Fruit fly (Drosophila melanogaster): ENCODE measurements around the gene CG3815.

Gene CG3815

DNA sequence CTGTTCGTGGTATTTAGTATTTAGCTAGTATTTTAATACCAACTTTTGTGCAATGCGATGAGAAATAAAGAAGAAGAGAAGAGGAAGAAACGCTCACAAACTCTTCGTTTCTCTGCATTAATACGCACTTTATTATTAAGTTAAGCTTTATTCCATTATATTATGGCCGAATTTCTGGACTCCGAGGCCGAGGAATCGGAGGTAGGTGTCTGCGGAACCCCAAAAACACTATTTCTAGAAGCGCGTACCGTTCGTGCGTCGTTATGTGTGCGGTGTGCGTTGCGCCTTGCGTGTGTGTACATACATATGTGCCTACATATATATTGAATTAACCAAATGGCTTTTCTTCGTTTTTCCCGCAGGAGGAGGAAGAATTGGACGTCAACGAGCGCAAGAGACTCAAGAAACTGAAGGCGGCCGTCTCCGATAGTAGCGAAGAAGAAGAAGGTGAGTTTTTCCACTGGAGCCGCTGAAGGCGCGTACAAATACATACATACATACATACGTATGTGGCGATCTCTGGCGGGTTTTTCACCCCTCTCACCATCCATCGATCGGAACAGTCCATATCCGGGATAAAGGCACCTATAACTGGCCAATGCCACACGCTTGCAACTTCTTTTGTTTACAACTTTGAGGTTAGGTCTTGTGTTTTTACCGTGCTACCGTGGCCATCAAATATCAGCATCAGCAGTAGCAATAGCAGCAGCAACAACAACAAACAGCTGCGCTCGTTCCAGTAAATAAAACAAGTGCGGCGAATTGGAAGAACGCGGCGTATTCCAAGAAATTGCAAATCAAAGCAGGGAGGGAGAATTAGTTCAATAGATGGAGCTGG is 27.2 kb upstream of the CG3815 start, which contains the start of gene Spt6:
TSS of gene Spt6 (plus strand) at position 53 of the 838 bp plus-strand sequence.
- no peak for TF ChIP-seq Hr83 (GFP tag; optimal IDR thresholded peaks at IDR 0.05; ENCODE audit: poor library complexity, severe bottlenecking)
- TF ChIP-seq Rel (GFP tag; optimal IDR thresholded peaks at IDR 0.05), result no peak
- TF ChIP-seq Rel (tag; optimal IDR thresholded peaks at IDR 0.05), result peak; percentile 3

DNA sequence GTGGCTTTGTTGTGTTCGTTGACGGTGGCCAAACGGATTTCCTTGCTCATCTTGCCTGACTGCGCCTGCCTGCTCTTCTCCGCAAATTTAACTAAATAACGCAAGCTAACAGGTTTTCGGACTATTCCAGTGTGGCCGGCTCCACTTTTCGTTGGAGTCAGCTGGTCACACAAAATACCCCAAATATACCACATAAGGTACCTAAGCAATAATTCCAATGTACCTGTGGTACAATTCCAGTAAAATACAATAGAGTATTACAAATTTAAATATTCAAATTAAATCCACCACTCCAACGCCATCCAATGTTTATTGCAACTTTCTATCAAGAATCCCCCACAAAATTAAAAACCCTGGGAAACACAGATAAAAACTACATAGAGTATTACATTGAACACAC is 18.6 kb upstream of the CG3815 start, which contains the start of gene CG3566:
TSS of gene CG3566 (minus strand) at position 135 of the 400 bp plus-strand sequence.
- TF ChIP-seq Myc (optimal IDR thresholded peaks at IDR 0.05) (peak; percentile 66), foxo (GFP tag; optimal IDR thresholded peaks at IDR 0.05) (peak in 1 of 2 experiments; percentile 27), Rel (GFP tag; optimal IDR thresholded peaks at IDR 0.05) (no peak), Rel (tag; optimal IDR thresholded peaks at IDR 0.05) (peak; percentile 80), h (GFP tag; optimal IDR thresholded peaks at IDR 0.05) (no peak), Hr83 (GFP tag; optimal IDR thresholded peaks at IDR 0.05; ENCODE audit: poor library complexity, severe bottlenecking) (peak; percentile 16), rgr (GFP tag; optimal IDR thresholded peaks at IDR 0.05) (peak; percentile 11), dmrt93B (GFP tag; optimal IDR thresholded peaks at IDR 0.05) (no peak), tai (GFP tag; optimal IDR thresholded peaks at IDR 0.05) (no peak), fru (GFP tag; optimal IDR thresholded peaks at IDR 0.05) (peak; percentile 37), Hnf4 (GFP tag; optimal IDR thresholded peaks at IDR 0.05) (no peak), brk (GFP tag; optimal IDR thresholded peaks at IDR 0.05) (no peak), CG9705 (GFP tag; optimal IDR thresholded peaks at IDR 0.05) (no peak), Sp1 (GFP tag; optimal IDR thresholded peaks at IDR 0.05) (peak; percentile 13), Jra (GFP tag; optimal IDR thresholded peaks at IDR 0.05) (no peak), N (GFP tag; optimal IDR thresholded peaks at IDR 0.05) (no peak), br (GFP tag; optimal IDR thresholded peaks at IDR 0.05) (no peak), woc (GFP tag; optimal IDR thresholded peaks at IDR 0.05) (peak; percentile 73), dl (GFP tag; optimal IDR thresholded peaks at IDR 0.05; ENCODE audit: insufficient read depth in 1 of 2, partially characterized antibody in 2 of 2) (no peak), sage (GFP tag; optimal IDR thresholded peaks at IDR 0.05) (no peak), CG32264 (GFP tag; optimal IDR thresholded peaks at IDR 0.05) (no peak), Vsx2 (GFP tag; optimal IDR thresholded peaks at IDR 0.05; ENCODE audit: partially characterized antibody) (no peak)

DNA sequence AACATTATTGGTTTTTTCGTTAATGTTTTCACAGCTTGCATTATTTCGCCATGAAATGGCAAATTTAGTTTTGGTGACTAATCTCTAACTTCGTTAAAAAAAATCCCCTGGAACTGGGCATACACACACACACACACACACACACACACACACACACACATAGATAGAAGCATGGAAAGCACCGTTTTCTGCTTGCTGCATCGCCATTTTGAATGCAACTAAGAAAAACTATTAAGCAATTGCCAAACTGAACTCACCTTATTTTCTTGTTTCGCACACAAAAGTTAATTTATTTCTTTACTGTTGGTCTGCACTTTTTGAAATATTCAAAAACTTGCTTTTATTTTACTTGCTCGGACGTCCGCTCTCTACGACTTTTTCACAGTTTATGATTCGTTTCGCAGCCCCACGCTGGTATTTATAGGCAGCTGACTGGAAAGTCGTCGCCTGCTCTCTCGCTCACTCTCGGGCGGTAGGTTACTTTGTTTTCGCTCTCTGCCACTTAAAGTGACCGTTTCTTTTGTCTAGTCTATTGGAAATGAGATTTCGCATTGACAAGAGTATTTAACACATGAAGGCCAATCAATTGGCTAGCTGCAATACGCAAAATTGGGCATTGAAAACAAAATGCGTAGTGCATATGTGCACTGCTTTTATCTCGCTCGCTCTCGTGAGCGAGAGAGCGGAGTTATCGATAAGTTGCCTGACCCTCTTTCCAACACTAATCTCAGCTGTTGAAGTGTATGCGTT is 16.1 kb upstream of the CG3815 start:
- TF ChIP-seq CG9705 (GFP tag; optimal IDR thresholded peaks at IDR 0.05), result no peak
- TF ChIP-seq Dif (GFP tag; optimal IDR thresholded peaks at IDR 0.05; ENCODE audit: partially characterized antibody), result peak; percentile 12
- no peak for TF ChIP-seq tai (GFP tag; optimal IDR thresholded peaks at IDR 0.05)
- peak; percentile 50 for TF ChIP-seq br (GFP tag; optimal IDR thresholded peaks at IDR 0.05)
- no peak for TF ChIP-seq dl (GFP tag; optimal IDR thresholded peaks at IDR 0.05; ENCODE audit: insufficient read depth in 1 of 2, partially characterized antibody in 2 of 2)
- no peak for TF ChIP-seq lola (GFP tag; optimal IDR thresholded peaks at IDR 0.05)
- no peak for TF ChIP-seq usp (GFP tag; optimal IDR thresholded peaks at IDR 0.05)
- peak; percentile 9 for TF ChIP-seq fru (GFP tag; optimal IDR thresholded peaks at IDR 0.05)
- no peak for TF ChIP-seq ey (GFP tag; optimal IDR thresholded peaks at IDR 0.05)
- no peak for TF ChIP-seq Vsx2 (GFP tag; optimal IDR thresholded peaks at IDR 0.05; ENCODE audit: partially characterized antibody)
- TF ChIP-seq Hr83 (GFP tag; optimal IDR thresholded peaks at IDR 0.05; ENCODE audit: poor library complexity, severe bottlenecking), result peak; percentile 60
- peak; percentile 43 for TF ChIP-seq h (GFP tag; optimal IDR thresholded peaks at IDR 0.05)
- no peak for TF ChIP-seq pan (optimal IDR thresholded peaks at IDR 0.05)
- no peak for TF ChIP-seq Myc (optimal IDR thresholded peaks at IDR 0.05)
- no peak for TF ChIP-seq psq (GFP tag; optimal IDR thresholded peaks at IDR 0.05)
- TF ChIP-seq Dfd (GFP tag; optimal IDR thresholded peaks at IDR 0.05), result no peak
- TF ChIP-seq Hr78 (GFP tag; optimal IDR thresholded peaks at IDR 0.05), result no peak
- peak in 1 of 2 experiments; percentile 24 for TF ChIP-seq foxo (GFP tag; optimal IDR thresholded peaks at IDR 0.05)
- TF ChIP-seq woc (GFP tag; optimal IDR thresholded peaks at IDR 0.05), result peak; percentile 5
- no peak for TF ChIP-seq dsf (GFP tag; optimal IDR thresholded peaks at IDR 0.05; ENCODE audit: borderline replicate concordance)
- no peak for TF ChIP-seq jim (GFP tag; optimal IDR thresholded peaks at IDR 0.05)
- TF ChIP-seq dmrt93B (GFP tag; optimal IDR thresholded peaks at IDR 0.05), result no peak
- peak; percentile 11 for TF ChIP-seq sv (GFP tag; optimal IDR thresholded peaks at IDR 0.05)
- no peak for TF ChIP-seq brk (GFP tag; optimal IDR thresholded peaks at IDR 0.05)
- peak; percentile 6 for TF ChIP-seq OdsH (GFP tag; optimal IDR thresholded peaks at IDR 0.05)
- TF ChIP-seq Sp1 (GFP tag; optimal IDR thresholded peaks at IDR 0.05), result peak; percentile 54
- no peak for TF ChIP-seq Hnf4 (GFP tag; optimal IDR thresholded peaks at IDR 0.05)
- no peak for TF ChIP-seq CrebA (GFP tag; optimal IDR thresholded peaks at IDR 0.05; ENCODE audit: borderline replicate concordance)
- no peak for TF ChIP-seq GATAd (GFP tag; optimal IDR thresholded peaks at IDR 0.05)
- TF ChIP-seq HLH106 (tag; optimal IDR thresholded peaks at IDR 0.05), result no peak
- TF ChIP-seq rgr (GFP tag; optimal IDR thresholded peaks at IDR 0.05), result peak; percentile 22
- no peak for TF ChIP-seq Mio (GFP tag; optimal IDR thresholded peaks at IDR 0.05)
- no peak for TF ChIP-seq N (GFP tag; optimal IDR thresholded peaks at IDR 0.05)
- TF ChIP-seq Abd-B (GFP tag; optimal IDR thresholded peaks at IDR 0.05), result no peak
- TF ChIP-seq CG32264 (GFP tag; optimal IDR thresholded peaks at IDR 0.05), result no peak
- no peak for TF ChIP-seq Rel (GFP tag; optimal IDR thresholded peaks at IDR 0.05)
- TF ChIP-seq Rel (tag; optimal IDR thresholded peaks at IDR 0.05), result peak; percentile 98
- no peak for TF ChIP-seq sage (GFP tag; optimal IDR thresholded peaks at IDR 0.05)
- no peak for TF ChIP-seq Jra (GFP tag; optimal IDR thresholded peaks at IDR 0.05)
